Worm (Caenorhabditis elegans) whole organism, L2 larva: ENCODE results near the gene srw-42.

Experiments used
- F13H6.1 ChIP-seq: sonication (generic microtip); optimal IDR thresholded peaks from 2 replicates; lab custom pipeline; 2016; ENCODE audit warnings: missing genetic modification characterization, missing compliant biosample characterization
- R02D3.7 ChIP-seq: fragments of 150-350 bp; optimal IDR thresholded peaks from 2 replicates; lab custom pipeline; 2014; ENCODE audit warnings: missing biosample characterization, missing genetic modification characterization
- Y55F3AM.14 ChIP-seq: fragments of 200-800 bp; sonication (Bioruptor generic); optimal IDR thresholded peaks from 2 replicates; lab custom pipeline; 2018; ENCODE audit warnings: mild to moderate bottlenecking, missing genetic modification characterization, missing compliant biosample characterization
- ZK546.5 ChIP-seq: sonication (generic microtip); optimal IDR thresholded peaks from 2 replicates; lab custom pipeline; 2017; ENCODE audit warnings: missing biosample characterization, missing genetic modification characterization
- ama-1 ChIP-seq: fragments of 150-350 bp; optimal IDR thresholded peaks from 2 replicates; lab custom pipeline; 2018; ENCODE audit warnings: inconsistent platforms
- blmp-1 ChIP-seq: sonication (generic microtip); optimal IDR thresholded peaks from 2 replicates; lab custom pipeline; 2017; ENCODE audit warnings: missing genetic modification characterization, mild to moderate bottlenecking, missing compliant biosample characterization, antibody characterized with exemption, moderate library complexity; ENCODE audit not compliant: insufficient read depth
- ceh-16 ChIP-seq: fragments of 150-350 bp; optimal IDR thresholded peaks from 2 replicates; lab custom pipeline; 2014; ENCODE audit warnings: missing biosample characterization, missing genetic modification characterization
- ceh-82 ChIP-seq: fragments of 150-350 bp; optimal IDR thresholded peaks from 2 replicates; lab custom pipeline; 2014; ENCODE audit warnings: missing biosample characterization, missing genetic modification characterization
- crh-2 ChIP-seq: sonication (generic microtip); optimal IDR thresholded peaks from 2 replicates; lab custom pipeline; 2017; ENCODE audit warnings: missing biosample characterization, missing genetic modification characterization
- egl-27 ChIP-seq: sonication (generic microtip); optimal IDR thresholded peaks from 3 replicates; lab custom pipeline; 2017; ENCODE audit warnings: missing biosample characterization, missing genetic modification reagents, missing genetic modification characterization
- elt-1 ChIP-seq: fragments of 150-350 bp; optimal IDR thresholded peaks from 2 replicates; lab custom pipeline; 2014; ENCODE audit warnings: missing biosample characterization, missing genetic modification characterization
- fos-1 ChIP-seq: fragments of 150-350 bp; optimal IDR thresholded peaks from 2 replicates; lab custom pipeline; 2014; ENCODE audit warnings: missing biosample characterization, missing genetic modification characterization
- gmeb-1 ChIP-seq: fragments of 150-350 bp; optimal IDR thresholded peaks from 2 replicates; lab custom pipeline; 2014; ENCODE audit warnings: missing biosample characterization, missing genetic modification characterization
- lin-11 ChIP-seq: fragments of 150-350 bp; sonication (generic microtip); optimal IDR thresholded peaks from 2 replicates; lab custom pipeline; 2014; ENCODE audit warnings: missing biosample characterization, missing genetic modification characterization, inconsistent platforms, mixed read lengths
- lin-13 ChIP-seq: fragments of 150-350 bp; optimal IDR thresholded peaks from 2 replicates; lab custom pipeline; 2014; ENCODE audit warnings: missing biosample characterization, missing genetic modification reagents, missing genetic modification characterization
- lin-39 ChIP-seq: fragments of 150-350 bp; optimal IDR thresholded peaks from 2 replicates; lab custom pipeline; 2014; ENCODE audit warnings: missing biosample characterization, missing genetic modification reagents, missing genetic modification characterization
- lsy-2 ChIP-seq, 2 experiments: fragments of 150-350 bp in 1 of 2; sonication (generic microtip) in 1 of 2; optimal IDR thresholded peaks; 2 replicates each; lab custom pipeline; 2014 to 2017; ENCODE audit warnings: missing biosample characterization in 2 of 2, missing genetic modification characterization in 2 of 2
- mab-5 ChIP-seq: fragments of 150-350 bp; optimal IDR thresholded peaks from 2 replicates; lab custom pipeline; 2014; ENCODE audit warnings: missing biosample characterization, missing genetic modification characterization
- nhr-12 ChIP-seq: fragments of 150-350 bp; optimal IDR thresholded peaks from 2 replicates; lab custom pipeline; 2014; ENCODE audit warnings: missing biosample characterization, missing genetic modification characterization
- nhr-129 ChIP-seq: fragments of 150-350 bp; optimal IDR thresholded peaks from 2 replicates; lab custom pipeline; 2014; ENCODE audit warnings: missing biosample characterization, missing genetic modification characterization
- nhr-21 ChIP-seq: fragments of 150-350 bp; optimal IDR thresholded peaks from 2 replicates; lab custom pipeline; 2014; ENCODE audit warnings: missing biosample characterization, missing genetic modification characterization
- nhr-23 ChIP-seq: fragments of 150-350 bp; optimal IDR thresholded peaks from 2 replicates; lab custom pipeline; 2014; ENCODE audit warnings: missing biosample characterization, missing genetic modification reagents, missing genetic modification characterization
- nhr-6 ChIP-seq: fragments of 150-350 bp; optimal IDR thresholded peaks from 2 replicates; lab custom pipeline; 2014; ENCODE audit warnings: missing biosample characterization, missing genetic modification characterization
- nhr-77 ChIP-seq: fragments of 150-350 bp; optimal IDR thresholded peaks from 2 replicates; lab custom pipeline; 2014; ENCODE audit warnings: missing biosample characterization, missing genetic modification characterization
- sma-3 ChIP-seq: sonication (generic microtip); optimal IDR thresholded peaks from 2 replicates; lab custom pipeline; 2016; ENCODE audit warnings: missing genetic modification reagents, missing genetic modification characterization, missing compliant biosample characterization
- sma-9 ChIP-seq, 2 experiments: fragments of 150-350 bp in 1 of 2; sonication (generic microtip) in 1 of 2; optimal IDR thresholded peaks; 2 replicates each; lab custom pipeline; 2014 to 2016; ENCODE audit warnings: missing genetic modification characterization in 2 of 2, mild to moderate bottlenecking in 1 of 2, missing biosample characterization in 1 of 2, missing compliant biosample characterization in 1 of 2, missing genetic modification reagents in 1 of 2, moderate library complexity in 1 of 2
- unc-39 ChIP-seq: fragments of 150-350 bp; optimal IDR thresholded peaks from 2 replicates; lab custom pipeline; 2014; ENCODE audit warnings: missing biosample characterization, missing genetic modification characterization
- unc-55 ChIP-seq: fragments of 150-350 bp; sonication (generic microtip); optimal IDR thresholded peaks from 3 replicates; lab custom pipeline; 2014; ENCODE audit warnings: missing biosample characterization, missing genetic modification reagents, missing genetic modification characterization
- unc-62 ChIP-seq: fragments of 150-350 bp; optimal IDR thresholded peaks from 2 replicates; lab custom pipeline; 2014; ENCODE audit warnings: missing biosample characterization, missing genetic modification reagents, missing genetic modification characterization
- ztf-1 ChIP-seq: fragments of 200-800 bp; sonication (Bioruptor generic); conservative IDR thresholded peaks from 2 replicates; pipeline ENCODE4 v1.3.6; 2022; ENCODE audit warnings: missing genetic modification characterization, missing compliant biosample characterization
- ztf-4 ChIP-seq: fragments of 150-350 bp; optimal IDR thresholded peaks from 2 replicates; lab custom pipeline; 2014; ENCODE audit warnings: missing biosample characterization, missing genetic modification characterization

srw-42 gene

DNA sequence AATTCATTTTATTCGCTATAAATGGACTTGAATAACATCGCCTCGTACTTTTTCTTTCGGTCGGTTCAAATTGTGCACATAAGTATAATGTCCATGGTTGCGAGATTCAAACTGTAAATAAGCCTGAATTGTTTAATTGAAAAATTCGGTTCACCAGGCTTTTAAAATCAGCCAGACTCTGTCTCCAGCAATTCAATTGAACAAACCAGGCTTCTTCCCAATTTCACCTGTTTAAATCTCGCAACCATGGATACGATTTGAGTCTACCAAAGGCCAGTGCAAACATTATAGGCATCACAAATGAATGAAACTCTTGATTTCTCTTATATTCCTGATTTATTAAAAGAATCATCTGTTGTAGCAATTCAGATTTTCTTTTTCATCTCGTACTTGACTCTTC is 38.0 kb upstream of the srw-42 start, which contains the start of gene srz-100:
Gene srz-100, plus strand, starts transcription at position 301 of the 400 bp plus-strand sequence.
- TF ChIP-seq sma-9 (GFP tag; optimal IDR thresholded peaks at IDR 0.05; lab: Kevin White, UChicago): no peak
- TF ChIP-seq sma-9 (tag; optimal IDR thresholded peaks at IDR 0.05; lab: Kevin White, UChicago): no peak

- no peak for TF ChIP-seq blmp-1
- no peak for TF ChIP-seq ZK546.5
- no peak for TF ChIP-seq unc-39 (tag; lab: Kevin White, UChicago)
- TF ChIP-seq ceh-16 (tag; lab: Kevin White, UChicago): no peak
- TF ChIP-seq gmeb-1 (tag; lab: Kevin White, UChicago): no peak
- TF ChIP-seq ztf-1 (GFP tag; lab: Robert Waterston, UW): no peak
- no peak for TF ChIP-seq egl-27 (tag; lab: Kevin White, UChicago)
- TF ChIP-seq unc-55 (GFP tag; lab: Kevin White, UChicago): no peak
- TF ChIP-seq Y55F3AM.14: no peak
- TF ChIP-seq sma-3 (GFP tag; lab: Kevin White, UChicago): no peak
- TF ChIP-seq lin-39 (tag; lab: Kevin White, UChicago): no peak
- TF ChIP-seq fos-1 (tag; lab: Kevin White, UChicago): no peak
- TF ChIP-seq, all 48 proteins: peak for 0
Measured at ce11 chrV:16729961-16730360, 36.3 kb upstream of the srw-42 start, which contains the start of gene srz-99. Gene srz-99 (plus strand): TSS chrV:16730261.

DNA sequence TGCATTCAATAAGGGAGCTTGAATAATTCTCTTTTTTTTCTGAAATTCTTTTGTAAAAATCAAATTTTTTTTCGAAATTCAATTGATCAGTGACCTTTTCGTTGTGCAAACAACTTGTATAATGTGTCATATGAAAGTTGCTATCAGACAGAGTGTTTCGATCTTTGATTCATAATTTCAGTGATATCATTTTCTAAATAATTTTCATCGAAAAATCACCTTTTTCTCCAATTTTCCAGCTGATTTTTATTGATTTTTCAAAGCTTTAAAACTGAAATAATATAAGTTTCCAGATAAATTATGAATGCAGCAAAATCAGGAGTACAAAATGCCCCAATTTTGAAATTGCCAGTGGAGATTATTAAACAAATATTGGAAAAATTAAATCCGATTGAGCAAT is 34.8 kb upstream of the srw-42 start, which contains the start of gene fbxa-127:
Gene fbxa-127, plus strand, starts transcription at position 301 of the 400 bp plus-strand sequence.
- TF ChIP-seq F13H6.1 (tag; lab: Kevin White, UChicago) (no peak), fos-1 (tag; lab: Kevin White, UChicago) (peak; percentile 60)

- TF ChIP-seq ZK546.5: no peak
- no peak for TF ChIP-seq R02D3.7 (tag; lab: Kevin White, UChicago)
- no peak for TF ChIP-seq nhr-6 (tag; lab: Kevin White, UChicago)
- no peak for TF ChIP-seq mab-5
- no peak for TF ChIP-seq lin-11
- TF ChIP-seq nhr-21 (tag; lab: Kevin White, UChicago): no peak
- no peak for TF ChIP-seq unc-39 (tag; lab: Kevin White, UChicago)
- TF ChIP-seq blmp-1: no peak
- TF ChIP-seq nhr-23 (tag; lab: Kevin White, UChicago): no peak
- no peak for TF ChIP-seq ztf-4 (tag; lab: Kevin White, UChicago)
- no peak for TF ChIP-seq elt-1 (tag; lab: Kevin White, UChicago)
- TF ChIP-seq lin-13 (GFP tag; lab: Kevin White, UChicago): no peak
- TF ChIP-seq crh-2 (tag; lab: Kevin White, UChicago): no peak
- TF ChIP-seq lsy-2 (tag; optimal IDR thresholded peaks at IDR 0.05; lab: Kevin White, UChicago): no peak
- no peak for TF ChIP-seq unc-62 (GFP tag; lab: Kevin White, UChicago)
- TF ChIP-seq, all 48 proteins: peak for 0
Measured at ce11 chrV:16726915-16727314, 33.3 kb upstream of the srw-42 start, which contains the start of gene T25E12.14. Gene T25E12.14 (plus strand): TSS chrV:16727215.

- TF ChIP-seq sma-3 (GFP tag; lab: Kevin White, UChicago) (peak; percentile 31), gmeb-1 (tag; lab: Kevin White, UChicago) (peak; percentile 16), crh-2 (tag; lab: Kevin White, UChicago) (peak; percentile 65), fos-1 (tag; lab: Kevin White, UChicago) (peak; percentile 95), sma-9 (GFP tag; optimal IDR thresholded peaks at IDR 0.05; lab: Kevin White, UChicago) (peak; percentile 74), sma-9 (tag; optimal IDR thresholded peaks at IDR 0.05; lab: Kevin White, UChicago) (no peak), nhr-77 (tag; lab: Kevin White, UChicago) (no peak), ceh-82 (tag; lab: Kevin White, UChicago) (no peak)
- TF ChIP-seq, all 48 proteins: peak for 5
Measured at ce11 chrV:16725955-16726354, 32.3 kb upstream of the srw-42 start.

ce11 chrV:16724574-16724973 is 30.9 kb upstream of the srw-42 start:
- peak; percentile 75 for TF ChIP-seq sma-9 (GFP tag; optimal IDR thresholded peaks at IDR 0.05; lab: Kevin White, UChicago)
- TF ChIP-seq sma-9 (tag; optimal IDR thresholded peaks at IDR 0.05; lab: Kevin White, UChicago): no peak
- TF ChIP-seq ama-1: no peak
- TF ChIP-seq F13H6.1 (tag; lab: Kevin White, UChicago): no peak
- no peak for TF ChIP-seq nhr-12
- TF ChIP-seq fos-1 (tag; lab: Kevin White, UChicago): peak; percentile 41
- TF ChIP-seq nhr-129 (tag; lab: Kevin White, UChicago): peak; percentile 42
